Worm (Caenorhabditis elegans) whole organism, L4 larva: ENCODE data around the gene cnp-3.

ENCODE experiments used
- ZK546.5 ChIP-seq, 2 experiments: sonication (generic microtip); optimal IDR thresholded peaks; 2 replicates each; lab custom pipeline; 2017; ENCODE audit warnings: missing biosample characterization in 2 of 2, missing genetic modification characterization in 2 of 2
- ama-1 ChIP-seq: fragments of 150-350 bp; optimal IDR thresholded peaks from 2 replicates; lab custom pipeline; 2014; ENCODE audit warnings: inconsistent platforms, mixed read lengths
- ceh-82 ChIP-seq: sonication (generic microtip); optimal IDR thresholded peaks from 2 replicates; lab custom pipeline; 2017; ENCODE audit warnings: missing biosample characterization, missing genetic modification characterization
- egl-27 ChIP-seq: sonication (generic microtip); optimal IDR thresholded peaks from 3 replicates; lab custom pipeline; 2017; ENCODE audit warnings: missing biosample characterization, missing genetic modification reagents, missing genetic modification characterization
- lir-3 ChIP-seq: sonication (generic microtip); optimal IDR thresholded peaks from 2 replicates; lab custom pipeline; 2016; ENCODE audit warnings: mild to moderate bottlenecking, missing genetic modification characterization, missing compliant biosample characterization
- nhr-25 ChIP-seq: sonication (generic microtip); optimal IDR thresholded peaks from 2 replicates; lab custom pipeline; 2017; ENCODE audit warnings: missing genetic modification characterization, mild to moderate bottlenecking, missing compliant biosample characterization, antibody characterized with exemption, moderate library complexity, borderline replicate concordance; ENCODE audit not compliant: insufficient read depth
- nhr-48 ChIP-seq: sonication (generic microtip); optimal IDR thresholded peaks from 2 replicates; lab custom pipeline; 2016; ENCODE audit warnings: mild to moderate bottlenecking, missing genetic modification characterization, missing compliant biosample characterization
- nhr-77 ChIP-seq: fragments of 150-350 bp; optimal IDR thresholded peaks from 2 replicates; lab custom pipeline; 2014; ENCODE audit warnings: missing biosample characterization, missing genetic modification characterization
- skn-1 ChIP-seq: fragments of 150-350 bp; optimal IDR thresholded peaks from 2 replicates; lab custom pipeline; 2014; ENCODE audit warnings: missing biosample characterization, missing genetic modification characterization
- snpc-4 ChIP-seq: fragments of 150-350 bp; optimal IDR thresholded peaks from 2 replicates; lab custom pipeline; 2014; ENCODE audit warnings: missing biosample characterization, missing genetic modification characterization
- unc-39 ChIP-seq: sonication (generic microtip); optimal IDR thresholded peaks from 2 replicates; lab custom pipeline; 2017; ENCODE audit warnings: missing biosample characterization, missing genetic modification characterization
- unc-62 ChIP-seq, 3 experiments: fragments of 150-350 bp in 1 of 3; sonication (generic microtip); optimal IDR thresholded peaks in 2 of 3; peaks in 1 of 3; 1 replicate in 1 of 3; 2 replicates in 2 of 3; lab custom pipeline; 2014 to 2017; ENCODE audit warnings: missing biosample characterization in 3 of 3, missing genetic modification characterization in 3 of 3, missing genetic modification reagents in 3 of 3, missing genotype in 1 of 3

DNA sequence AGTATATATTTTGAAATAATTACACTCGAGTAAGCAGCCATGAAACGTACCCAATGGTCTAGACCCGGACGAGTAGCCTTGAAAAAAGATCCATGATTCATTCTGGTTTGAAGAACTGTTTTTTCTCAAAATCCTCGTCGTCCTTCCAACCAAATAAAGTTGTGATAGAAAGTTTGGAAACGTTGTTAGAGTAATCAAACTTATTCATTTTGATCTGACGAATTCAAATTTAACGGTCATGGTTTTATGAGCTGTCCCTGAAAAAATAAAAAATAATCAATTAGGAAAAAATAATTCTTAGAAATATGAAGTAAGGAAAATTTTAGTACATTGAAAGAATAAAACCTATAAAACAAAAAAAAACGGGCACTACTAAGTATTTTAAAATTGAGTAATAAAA lies 38.8 kb upstream of the cnp-3 start, which contains the start of gene B0302.4:
- TF ChIP-seq ceh-82 (no peak), ama-1 (lab: Kevin White, UChicago) (no peak), egl-27 (tag; lab: Kevin White, UChicago) (no peak), lir-3 (no peak), skn-1 (no peak), unc-39 (tag; lab: Kevin White, UChicago) (no peak), unc-62 (GFP tag; optimal IDR thresholded peaks at IDR 0.05 in 1 of 2; lab: Kevin White, UChicago) (no peak), unc-62 (tag; optimal IDR thresholded peaks at IDR 0.05; lab: Kevin White, UChicago) (no peak), nhr-25 (tag; lab: Kevin White, UChicago) (no peak), nhr-48 (no peak), ZK546.5 (tag; optimal IDR thresholded peaks at IDR 0.05; lab: Kevin White, UChicago) (no peak), nhr-77 (tag; lab: Kevin White, UChicago) (no peak), snpc-4 (tag; lab: Kevin White, UChicago) (no peak)
